Fruit fly (Drosophila melanogaster) whole organism, wandering third instar larva: Measurements from ENCODE around the gene CG33700.

Experiments used
- CG9705 ChIP-seq: fragments of 200-800 bp; sonication (Bioruptor generic); optimal IDR thresholded peaks from 2 replicates; lab custom pipeline; 2018; ENCODE audit warnings: missing biosample characterization, mild to moderate bottlenecking, missing genetic modification characterization
- Dif ChIP-seq: fragments of 200-275, 200-300 bp; sonication (Bioruptor generic); optimal IDR thresholded peaks from 2 replicates; lab custom pipeline; 2018; ENCODE audit warnings: missing biosample characterization, missing genetic modification characterization; ENCODE audit not compliant: partially characterized antibody
- dl ChIP-seq, 2 experiments: fragments of 175-275, 200-275 bp in 1 of 2; fragments of 200-275 bp in 1 of 2; sonication (Bioruptor generic); optimal IDR thresholded peaks; lab custom pipeline; 2018; ENCODE audit warnings: mild to moderate bottlenecking in 2 of 2, missing biosample characterization in 2 of 2, missing genetic modification characterization in 2 of 2, moderate library complexity in 2 of 2; ENCODE audit not compliant: partially characterized antibody in 2 of 2, insufficient read depth in 1 of 2
- h ChIP-seq: fragments of 200-800 bp; sonication (Bioruptor generic); optimal IDR thresholded peaks from 3 replicates; lab custom pipeline; 2016; ENCODE audit warnings: missing biosample characterization, mild to moderate bottlenecking, missing genetic modification characterization
- pan ChIP-seq: fragments of >200 bp; optimal IDR thresholded peaks from 2 replicates; lab custom pipeline; 2017

DNA sequence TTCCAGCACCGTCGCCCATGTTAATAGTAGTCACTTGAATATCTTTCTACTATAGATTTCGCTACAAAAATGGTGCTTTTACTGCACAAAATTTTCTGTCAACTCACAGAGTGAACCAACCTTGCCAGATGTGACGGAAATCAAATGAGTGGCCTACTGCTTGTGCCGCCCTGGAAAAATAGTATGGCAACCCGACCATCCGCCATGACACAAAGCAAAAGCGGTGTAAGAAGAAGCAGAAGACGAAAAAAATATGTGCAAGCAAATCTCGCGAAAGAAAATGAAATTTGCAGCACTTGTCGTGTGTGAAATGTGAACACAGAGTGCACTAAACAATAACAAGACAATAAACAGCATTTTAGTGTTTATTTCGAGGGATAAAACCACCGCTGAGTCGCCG, 48.5 kb downstream of the CG33700 start, which contains the start of the genes Uch-L5 and Jarid2:
- TF ChIP-seq h (GFP tag; lab: Kevin White, UChicago) (peak; percentile 66), CG9705 (GFP tag; lab: Kevin White, UChicago) (peak; percentile 37), pan (no peak), Dif (GFP tag; lab: Kevin White, UChicago) (no peak), dl (GFP tag; optimal IDR thresholded peaks at IDR 0.05; lab: Kevin White, UChicago; ENCODE audit: insufficient read depth in 1 of 2, partially characterized antibody in 2 of 2) (no peak)
